Worm (Caenorhabditis elegans) whole organism, L4 larva: ENCODE results near the gene srh-127.

Experiments used
- F44E2.7 ChIP-seq: fragments of 200-800 bp; sonication (Bioruptor generic); IDR thresholded peaks from 2 replicates; pipeline ENCODE4 v2.1.2; 2022; ENCODE audit warnings: missing genetic modification characterization, missing compliant biosample characterization
- F49E8.2 ChIP-seq: sonication (generic microtip); optimal IDR thresholded peaks from 2 replicates; lab custom pipeline; 2016; ENCODE audit warnings: missing compliant biosample characterization, mild to moderate bottlenecking, missing genetic modification characterization, borderline replicate concordance
- Y48G9A.11 ChIP-seq: fragments of 200-800 bp; sonication (Bioruptor generic); IDR thresholded peaks from 2 replicates; pipeline ENCODE4 v1.3.6; 2022; ENCODE audit warnings: missing genetic modification reagents, missing genetic modification characterization, missing compliant biosample characterization
- ceh-32 ChIP-seq: sonication (generic microtip); optimal IDR thresholded peaks from 2 replicates; lab custom pipeline; 2016; ENCODE audit warnings: mild to moderate bottlenecking, missing genetic modification characterization, missing compliant biosample characterization; ENCODE audit not compliant: poor library complexity
- ceh-62 ChIP-seq: sonication (generic microtip); optimal IDR thresholded peaks from 2 replicates; lab custom pipeline; 2017; ENCODE audit warnings: missing biosample characterization, missing genetic modification characterization
- dmd-8 ChIP-seq: fragments of 200-800 bp; sonication (Bioruptor generic); IDR thresholded peaks from 2 replicates; pipeline ENCODE4 v1.3.6; 2022; ENCODE audit warnings: missing genetic modification characterization, missing compliant biosample characterization
- duxl-1 ChIP-seq: sonication (generic microtip); optimal IDR thresholded peaks from 2 replicates; lab custom pipeline; 2016; ENCODE audit warnings: mild to moderate bottlenecking, missing genetic modification characterization, moderate library complexity, missing compliant biosample characterization; ENCODE audit not compliant: poor library complexity
- dve-1 ChIP-seq: sonication (generic microtip); optimal IDR thresholded peaks from 2 replicates; lab custom pipeline; 2017; ENCODE audit warnings: antibody characterized with exemption, mild to moderate bottlenecking, missing genetic modification characterization, missing compliant biosample characterization; ENCODE audit not compliant: insufficient read depth
- lin-39 ChIP-seq: fragments of 150-350 bp; optimal IDR thresholded peaks from 2 replicates; lab custom pipeline; 2014; ENCODE audit warnings: missing biosample characterization, missing genetic modification reagents, missing genetic modification characterization
- mdl-1 ChIP-seq, 2 experiments: fragments of 150-350 bp in 1 of 2; sonication (generic microtip) in 1 of 2; optimal IDR thresholded peaks; 2 replicates each; lab custom pipeline; 2014 to 2017; ENCODE audit warnings: missing biosample characterization in 2 of 2, missing genetic modification characterization in 2 of 2
- nhr-10 ChIP-seq: fragments of 150-350 bp; optimal IDR thresholded peaks from 2 replicates; lab custom pipeline; 2014; ENCODE audit warnings: missing biosample characterization, missing genetic modification characterization
- nhr-102 ChIP-seq: sonication (generic microtip); optimal IDR thresholded peaks from 2 replicates; lab custom pipeline; 2016; ENCODE audit warnings: mild to moderate bottlenecking, missing genetic modification characterization, moderate library complexity, missing compliant biosample characterization
- spr-1 ChIP-seq: sonication (generic microtip); optimal IDR thresholded peaks from 2 replicates; lab custom pipeline; 2016; ENCODE audit warnings: mild to moderate bottlenecking, missing genetic modification characterization, missing compliant biosample characterization
- unc-39 ChIP-seq: sonication (generic microtip); optimal IDR thresholded peaks from 2 replicates; lab custom pipeline; 2017; ENCODE audit warnings: missing biosample characterization, missing genetic modification characterization

The srh-127 gene

DNA sequence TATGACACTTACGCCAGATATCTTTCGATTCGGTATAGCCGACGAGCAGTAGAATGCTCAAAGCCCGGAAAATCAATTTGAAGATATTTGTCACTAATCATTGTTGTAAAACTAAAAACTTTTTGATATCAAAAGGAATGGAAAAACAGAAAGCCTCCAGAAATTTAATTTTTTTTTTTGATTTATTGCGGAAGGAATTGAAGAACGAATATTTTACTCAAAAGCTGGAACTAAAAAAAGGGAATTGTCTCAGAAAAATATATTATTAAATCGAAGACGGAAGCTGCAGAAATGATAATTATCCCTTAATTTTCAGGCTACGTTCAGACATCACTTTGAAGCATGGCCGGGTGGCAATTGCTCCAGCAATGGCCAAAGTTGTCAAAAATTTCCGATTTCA, 50.8 kb downstream of the srh-127 start, which contains the start of gene srw-137:
TSS of gene srw-137 (minus strand) at position 101 of the 400 bp plus-strand sequence.
- TF ChIP-seq nhr-10 (no peak), unc-39 (tag; lab: Kevin White, UChicago) (no peak), F44E2.7 (GFP tag; lab: Robert Waterston, UW) (no peak), duxl-1 (tag; lab: Kevin White, UChicago) (no peak), dve-1 (tag; lab: Kevin White, UChicago) (no peak), dmd-8 (GFP tag; lab: Robert Waterston, UW) (no peak), Y48G9A.11 (GFP tag; lab: Robert Waterston, UW) (no peak), ceh-62 (tag; lab: Kevin White, UChicago) (no peak), mdl-1 (tag; optimal IDR thresholded peaks at IDR 0.05; lab: Kevin White, UChicago) (no peak), F49E8.2 (no peak), lin-39 (tag; lab: Kevin White, UChicago) (no peak), nhr-102 (no peak), spr-1 (no peak), ceh-32 (tag; lab: Kevin White, UChicago) (no peak)
